ENCODE assay signal across 3 fruit fly cellular contexts in genomic region chr3R:9956725-9957124, dm6.
A peak's percentile ranks its signal among the peaks of the same experiment; 100 is the strongest.
TF ChIP-seq lines count a peak whose summit lies in the region.

No protein-coding gene starts in this region.

- TF ChIP-seq CTCF in S2 (optimal IDR thresholded peaks at IDR 0.05; lab: Kevin White, UChicago), result peak; percentile 69 to 79
- peak; percentile 81 for TF ChIP-seq CTCF in whole organism, embryonic (GFP tag; optimal IDR thresholded peaks at IDR 0.05; lab: Kevin White, UChicago)

TF ChIP-seq in whole organism, embryonic, 481 proteins besides CTCF, POLR2A, EP300 and RAD21:
- TF ChIP-seq wek (GFP tag; optimal IDR thresholded peaks at IDR 0.05; lab: Kevin White, UChicago), result no peak
- TF ChIP-seq ftz-f1 (GFP tag; optimal IDR thresholded peaks at IDR 0.05; lab: Kevin White, UChicago), result no peak
- no peak for TF ChIP-seq CG3726 (GFP tag; IDR thresholded peaks at IDR 0.05; lab: Robert Waterston, UW)
- no peak for TF ChIP-seq Ravus (GFP tag; IDR thresholded peaks at IDR 0.05; lab: Robert Waterston, UW)
- no peak for TF ChIP-seq Scr (GFP tag; IDR thresholded peaks at IDR 0.05; lab: Robert Waterston, UW; ENCODE audit: partially characterized antibody)
- no peak for TF ChIP-seq Meics (GFP tag; optimal IDR thresholded peaks at IDR 0.05; lab: Kevin White, UChicago)
- no peak for TF ChIP-seq pb (GFP tag; optimal IDR thresholded peaks at IDR 0.05; lab: Kevin White, UChicago)
- TF ChIP-seq CG10366 (GFP tag; IDR thresholded peaks at IDR 0.05; lab: Robert Waterston, UW), result no peak
- no peak for TF ChIP-seq maf-S (GFP tag; optimal IDR thresholded peaks at IDR 0.05; lab: Kevin White, UChicago)
- TF ChIP-seq HLH54F (GFP tag; optimal IDR thresholded peaks at IDR 0.05; lab: Kevin White, UChicago), result no peak
- no peak for TF ChIP-seq p53 (GFP tag; optimal IDR thresholded peaks at IDR 0.05; lab: Kevin White, UChicago)
- TF ChIP-seq CG17186 (GFP tag; optimal IDR thresholded peaks at IDR 0.05; lab: Kevin White, UChicago), result no peak
- TF ChIP-seq Doc2 (GFP tag; IDR thresholded peaks at IDR 0.05; lab: Robert Waterston, UW), result no peak
- no peak for TF ChIP-seq CG14050 (GFP tag; IDR thresholded peaks at IDR 0.05; lab: Robert Waterston, UW)
- no peak for TF ChIP-seq CG4328 (GFP tag; optimal IDR thresholded peaks at IDR 0.05; lab: Kevin White, UChicago)
- TF ChIP-seq lola (GFP tag; optimal IDR thresholded peaks at IDR 0.05; lab: Kevin White, UChicago), result no peak
- no peak for TF ChIP-seq CoRest (tag; optimal IDR thresholded peaks at IDR 0.05; lab: Kevin White, UChicago)
- no peak for TF ChIP-seq CG11247 (GFP tag; IDR thresholded peaks at IDR 0.05; lab: Robert Waterston, UW)
TF ChIP-seq in whole organism, embryonic: peak in this region for 0.

TF ChIP-seq in whole organism, prepupa, 60 proteins besides CTCF, POLR2A, EP300 and RAD21:
- no peak for TF ChIP-seq Met (GFP tag; optimal IDR thresholded peaks at IDR 0.05; lab: Kevin White, UChicago)
- no peak for TF ChIP-seq Sox15 (GFP tag; optimal IDR thresholded peaks at IDR 0.05; lab: Kevin White, UChicago)
- TF ChIP-seq svp (GFP tag; lab: Kevin White, UChicago), result peak; percentile 49
